Fruit fly (Drosophila melanogaster): ENCODE results near the gene Alr.

Alr gene

DNA sequence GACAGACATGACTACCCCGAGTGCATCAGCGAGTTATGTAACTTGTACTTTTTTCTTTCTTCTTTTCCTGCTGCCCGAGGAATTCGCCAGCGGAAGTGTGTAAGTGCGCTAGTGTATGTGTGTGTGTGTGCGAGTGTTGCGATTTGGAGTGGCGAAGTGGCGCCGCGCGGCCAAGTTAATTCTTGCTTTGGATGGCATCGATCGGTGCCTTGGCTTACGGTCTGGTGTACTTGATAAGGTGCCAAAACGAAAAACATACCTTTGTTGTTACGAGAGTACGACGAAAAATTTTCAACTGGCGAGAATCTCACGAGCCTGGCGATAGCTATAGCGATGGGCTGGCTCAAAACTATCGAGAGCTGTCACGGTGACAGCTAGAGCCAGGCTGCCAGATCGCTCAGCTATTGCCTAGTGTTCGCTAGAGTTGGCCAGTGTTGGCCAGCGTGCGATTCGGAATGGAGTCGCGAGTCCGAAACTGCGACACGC is 4.1 kb upstream of the Alr start, which contains the start of the genes CG18809, COX6B, CG33932 and Rpp20 (continued):
- TF ChIP-seq org-1 (GFP tag; optimal IDR thresholded peaks at IDR 0.05) (peak; percentile 59), ken (GFP tag; IDR thresholded peaks at IDR 0.05) (peak; percentile 86), Taf1 (GFP tag; IDR thresholded peaks at IDR 0.05) (peak; percentile 31; the same call in 1 of the 2 replicates), CG34376 (GFP tag; optimal IDR thresholded peaks at IDR 0.05) (peak; percentile 59), CG6791 (GFP tag; IDR thresholded peaks at IDR 0.05; ENCODE audit: partially characterized antibody) (peak; percentile 97), nerfin-2 (GFP tag; IDR thresholded peaks at IDR 0.05; ENCODE audit: partially characterized antibody) (peak; percentile 90), CG33557 (GFP tag; optimal IDR thresholded peaks at IDR 0.05) (no peak), CG11456 (GFP tag; IDR thresholded peaks at IDR 0.05) (peak; percentile 75; the same call in 1 of the 3 replicates), kni (GFP tag; optimal IDR thresholded peaks at IDR 0.05) (peak; percentile 26), Oli (tag; optimal IDR thresholded peaks at IDR 0.05) (peak; percentile 14), danr (GFP tag; IDR thresholded peaks at IDR 0.05) (no peak), Dp (GFP tag; optimal IDR thresholded peaks at IDR 0.05) (peak; percentile 52), caup (GFP tag; optimal IDR thresholded peaks at IDR 0.05; ENCODE audit: severe bottlenecking) (peak; percentile 83), CG12071 (GFP tag; optimal IDR thresholded peaks at IDR 0.05) (no peak), CG18476 (GFP tag; optimal IDR thresholded peaks at IDR 0.05) (no peak), zf30C (GFP tag; optimal IDR thresholded peaks at IDR 0.05) (no peak), CG11085 (GFP tag; IDR thresholded peaks at IDR 0.05) (peak; percentile 73), Eip74EF (GFP tag; optimal IDR thresholded peaks at IDR 0.05) (no peak), CG1024 (GFP tag; IDR thresholded peaks at IDR 0.05) (peak; percentile 25; the same call in 1 of the 2 replicates), cas (GFP tag; IDR thresholded peaks at IDR 0.05) (0 out of 2 replicates have a peak, but pooled peaks have one; percentile 55), NK7.1 (GFP tag; optimal IDR thresholded peaks at IDR 0.05) (peak; percentile 19), Rx (GFP tag; IDR thresholded peaks at IDR 0.05) (peak; percentile 32; the same call in 1 of the 2 replicates), inv (GFP tag; IDR thresholded peaks at IDR 0.05; ENCODE audit: partially characterized antibody) (peak; percentile 94), ara (GFP tag; IDR thresholded peaks at IDR 0.05) (peak; percentile 65; the same call in 1 of the 2 replicates), gro (GFP tag; optimal IDR thresholded peaks at IDR 0.05) (peak; percentile 70), repo (GFP tag; optimal IDR thresholded peaks at IDR 0.05) (peak; percentile 72), Bteb2 (GFP tag; optimal IDR thresholded peaks at IDR 0.05) (peak; percentile 58), unc-4 (GFP tag; IDR thresholded peaks at IDR 0.05; ENCODE audit: partially characterized antibody) (peak; percentile 91), Gsc (GFP tag; IDR thresholded peaks at IDR 0.05) (no peak), bbx (GFP tag; IDR thresholded peaks at IDR 0.05; ENCODE audit: partially characterized antibody) (peak; percentile 97), hth (optimal IDR thresholded peaks at IDR 0.05) (no peak), lov (optimal IDR thresholded peaks at IDR 0.05) (no peak), lov (GFP tag; IDR thresholded peaks at IDR 0.05) (0 out of 3 replicates have a peak, but pooled peaks have one; percentile 35), CG12104 (GFP tag; optimal IDR thresholded peaks at IDR 0.05) (peak; percentile 27), CG6854 (GFP tag; optimal IDR thresholded peaks at IDR 0.05) (no peak), trem (tag; optimal IDR thresholded peaks at IDR 0.05) (peak; percentile 73), CG32772 (GFP tag; IDR thresholded peaks at IDR 0.05) (peak; percentile 38; the same call in 1 of the 2 replicates), mld (GFP tag; IDR thresholded peaks at IDR 0.05; ENCODE audit: partially characterized antibody) (peak; percentile 90), chm (GFP tag; IDR thresholded peaks at IDR 0.05) (peak; percentile 72), nerfin-1 (tag; optimal IDR thresholded peaks at IDR 0.05) (peak; percentile 65), psq (GFP tag; optimal IDR thresholded peaks at IDR 0.05) (no peak), p53 (GFP tag; optimal IDR thresholded peaks at IDR 0.05) (peak; percentile 71), Ptx1 (GFP tag; IDR thresholded peaks at IDR 0.05) (peak; percentile 66), HLH4C (GFP tag; IDR thresholded peaks at IDR 0.05; ENCODE audit: partially characterized antibody) (peak; percentile 88), z (GFP tag; IDR thresholded peaks at IDR 0.05) (no peak), CG8281 (tag; optimal IDR thresholded peaks at IDR 0.05) (no peak), sens (GFP tag) (peak; percentile 91), CG3995 (GFP tag; optimal IDR thresholded peaks at IDR 0.05) (peak; percentile 93), Hey (tag; optimal IDR thresholded peaks at IDR 0.05) (peak; percentile 46), vvl (GFP tag; IDR thresholded peaks at IDR 0.05) (peak; percentile 77)
